Fruit fly (Drosophila melanogaster): Measurements from ENCODE around the gene CG10657.

The CG10657 gene

DNA sequence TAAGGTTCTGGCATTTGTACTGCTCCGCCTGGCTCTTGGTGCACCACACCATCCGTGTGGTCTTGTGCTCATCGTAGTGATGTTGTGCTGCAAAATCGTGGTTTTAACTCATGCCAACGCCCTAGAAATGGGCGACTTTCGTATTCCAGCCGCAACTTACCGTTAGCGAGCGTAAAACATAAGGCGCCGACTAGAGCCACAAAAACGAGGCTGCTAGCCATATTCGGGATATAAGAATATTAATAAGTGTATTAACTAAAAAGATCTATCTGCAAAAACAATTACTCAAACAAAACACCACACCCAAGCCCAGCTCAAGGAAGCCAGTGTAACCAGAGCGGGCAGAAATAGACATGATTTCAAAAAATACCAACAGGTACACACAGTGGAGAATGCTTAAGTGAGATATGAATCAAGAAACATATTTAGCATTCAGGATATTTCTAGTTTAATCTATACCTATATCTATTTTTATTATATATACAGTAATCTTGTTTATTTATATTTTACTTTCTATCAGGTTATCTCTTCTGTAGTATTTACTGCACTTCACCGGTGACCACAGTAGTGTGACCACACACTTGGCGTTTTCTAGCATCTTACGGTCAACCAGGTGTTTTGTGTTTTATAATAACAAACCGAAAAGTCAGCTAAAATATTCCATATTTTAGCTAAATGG is 36.5 kb upstream of the CG10657 start, which contains the start of the genes Tsf2 and CG34242 (continued):
- TF ChIP-seq CG15336 (GFP tag; IDR thresholded peaks at IDR 0.05) (peak; percentile 43), CG3919 (GFP tag; optimal IDR thresholded peaks at IDR 0.05) (peak; percentile 89), Met (GFP tag; optimal IDR thresholded peaks at IDR 0.05) (peak; percentile 73), CG11762 (GFP tag; optimal IDR thresholded peaks at IDR 0.05; ENCODE audit: insufficient read depth) (peak; percentile 82), lz (GFP tag; optimal IDR thresholded peaks at IDR 0.05) (peak; percentile 47), dac (GFP tag; optimal IDR thresholded peaks at IDR 0.05) (no peak), CG10631 (GFP tag; optimal IDR thresholded peaks at IDR 0.05) (peak; percentile 79), OdsH (GFP tag; optimal IDR thresholded peaks at IDR 0.05) (no peak), fd85E (GFP tag; optimal IDR thresholded peaks at IDR 0.05) (no peak), Eip78C (GFP tag) (peak; percentile 89), vri (GFP tag; optimal IDR thresholded peaks at IDR 0.05) (no peak), acj6 (GFP tag; optimal IDR thresholded peaks at IDR 0.05) (no peak), Lpt (GFP tag; optimal IDR thresholded peaks at IDR 0.05) (peak; percentile 85), cyc (GFP tag; optimal IDR thresholded peaks at IDR 0.05) (peak; percentile 85), CG16779 (tag; optimal IDR thresholded peaks at IDR 0.05) (no peak), Ets96B (tag; optimal IDR thresholded peaks at IDR 0.05) (peak; percentile 81), Smox (GFP tag; optimal IDR thresholded peaks at IDR 0.05) (no peak)

dm6 chr3L:12532220-12532619 is 35.2 kb upstream of the CG10657 start:
- TF ChIP-seq Hr38 (GFP tag; optimal IDR thresholded peaks at IDR 0.05), result no peak
- TF ChIP-seq svp (GFP tag), result peak; percentile 92

DNA sequence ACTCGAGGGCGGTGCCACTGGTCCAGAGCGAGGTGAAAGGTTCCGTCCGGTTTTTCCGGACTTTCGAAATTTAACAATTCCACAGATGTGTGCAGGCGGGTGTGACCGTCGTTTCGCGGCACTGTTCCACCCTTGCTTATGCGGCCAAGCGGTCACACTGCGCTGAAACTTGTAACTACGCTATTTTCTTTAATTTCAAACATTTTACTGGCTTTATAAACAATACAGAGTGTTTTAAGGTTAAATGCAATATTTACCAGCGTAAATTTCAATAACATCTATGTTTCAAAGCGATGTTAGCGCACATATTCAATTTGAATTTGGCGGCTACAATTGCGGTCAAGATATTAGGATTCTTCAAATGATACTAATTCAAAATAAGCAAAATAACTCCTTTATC is 33.0 kb upstream of the CG10657 start, which contains the start of gene nst:
TSS of gene nst (minus strand) at position 128 of the 400 bp plus-strand sequence.
- TF ChIP-seq CG1621 (tag; optimal IDR thresholded peaks at IDR 0.05) (peak; percentile 90), CG8119 (GFP tag; IDR thresholded peaks at IDR 0.05) (no peak), Eip78C (GFP tag) (peak; percentile 48), CG3032 (tag; optimal IDR thresholded peaks at IDR 0.05) (no peak), Met (GFP tag; optimal IDR thresholded peaks at IDR 0.05) (peak; percentile 18), acj6 (GFP tag; optimal IDR thresholded peaks at IDR 0.05) (peak; percentile 2), OdsH (GFP tag; optimal IDR thresholded peaks at IDR 0.05) (peak; percentile 3), esn (GFP tag; optimal IDR thresholded peaks at IDR 0.05) (peak; percentile 24), lz (GFP tag; optimal IDR thresholded peaks at IDR 0.05) (peak; percentile 7), svp (GFP tag) (peak; percentile 87), Hr38 (GFP tag; optimal IDR thresholded peaks at IDR 0.05) (no peak)

dm6 chr3L:12529431-12530007 is 32.5 kb upstream of the CG10657 start:
- TF ChIP-seq Eip78C (GFP tag), result peak; percentile 94
- TF ChIP-seq Sox15 (GFP tag; optimal IDR thresholded peaks at IDR 0.05), result no peak
- TF ChIP-seq CG8319 (GFP tag; optimal IDR thresholded peaks at IDR 0.05), result peak; percentile 21
- TF ChIP-seq esn (GFP tag; optimal IDR thresholded peaks at IDR 0.05), result peak; percentile 79
- TF ChIP-seq salr (GFP tag; optimal IDR thresholded peaks at IDR 0.05), result peak in 1 of 2 experiments; percentile 63
- TF ChIP-seq Hr39 (GFP tag; optimal IDR thresholded peaks at IDR 0.05), result peak; percentile 74
- peak; percentile 69 for TF ChIP-seq acj6 (GFP tag; optimal IDR thresholded peaks at IDR 0.05)
- peak; percentile 51 for TF ChIP-seq CG6808 (GFP tag; optimal IDR thresholded peaks at IDR 0.05)
- peak; percentile 62 for TF ChIP-seq CG34406 (GFP tag; optimal IDR thresholded peaks at IDR 0.05)
- TF ChIP-seq topi (GFP tag; optimal IDR thresholded peaks at IDR 0.05), result peak; percentile 76
- no peak for TF ChIP-seq Sox102F (GFP tag; optimal IDR thresholded peaks at IDR 0.05)
- peak; percentile 72 for TF ChIP-seq OdsH (GFP tag; optimal IDR thresholded peaks at IDR 0.05)
- peak; percentile 59 for TF ChIP-seq CG10669 (GFP tag; optimal IDR thresholded peaks at IDR 0.05)
- TF ChIP-seq CG8119 (GFP tag; IDR thresholded peaks at IDR 0.05), result peak; percentile 71; the same call in 2 of the 3 replicates
- TF ChIP-seq svp (GFP tag), result no peak
- no peak for TF ChIP-seq CG6276 (GFP tag; optimal IDR thresholded peaks at IDR 0.05)
- TF ChIP-seq spab (GFP tag; optimal IDR thresholded peaks at IDR 0.05), result peak; percentile 51
- TF ChIP-seq Ets96B (tag; optimal IDR thresholded peaks at IDR 0.05), result peak; percentile 66
- peak; percentile 73 for TF ChIP-seq CG31627 (GFP tag; optimal IDR thresholded peaks at IDR 0.05)
- peak; percentile 60 for TF ChIP-seq dsx (GFP tag; optimal IDR thresholded peaks at IDR 0.05; ENCODE audit: poor library complexity, severe bottlenecking)
- peak; percentile 51 for TF ChIP-seq Gug (GFP tag; IDR thresholded peaks at IDR 0.05)
- TF ChIP-seq CG15336 (GFP tag; IDR thresholded peaks at IDR 0.05), result peak; percentile 60
- TF ChIP-seq Met (GFP tag; optimal IDR thresholded peaks at IDR 0.05), result peak; percentile 74
- no peak for TF ChIP-seq Blimp-1 (GFP tag; optimal IDR thresholded peaks at IDR 0.05)
- TF ChIP-seq pdm3 (GFP tag; optimal IDR thresholded peaks at IDR 0.05), result peak; percentile 70
- peak; percentile 64 for TF ChIP-seq CG11294 (GFP tag; IDR thresholded peaks at IDR 0.05)
- no peak for TF ChIP-seq CG9139 (GFP tag; optimal IDR thresholded peaks at IDR 0.05)
- TF ChIP-seq dac (GFP tag; optimal IDR thresholded peaks at IDR 0.05), result peak; percentile 47
- peak; percentile 38 for TF ChIP-seq CG11762 (GFP tag; optimal IDR thresholded peaks at IDR 0.05; ENCODE audit: insufficient read depth)
- TF ChIP-seq CG8632 (GFP tag; optimal IDR thresholded peaks at IDR 0.05), result peak; percentile 61
